Worm (Caenorhabditis elegans) whole organism, L3 larva: ENCODE data around the gene F10C1.9.

Experiments
- aly-2 ChIP-seq: fragments of 150-350 bp; optimal IDR thresholded peaks from 2 replicates; lab custom pipeline; 2014; ENCODE audit warnings: missing biosample characterization, missing genetic modification characterization
- ama-1 ChIP-seq: fragments of 150-350 bp; optimal IDR thresholded peaks from 2 replicates; lab custom pipeline; 2018
- ceh-82 ChIP-seq: fragments of 150-350 bp; optimal IDR thresholded peaks from 2 replicates; lab custom pipeline; 2014; ENCODE audit warnings: missing biosample characterization, missing genetic modification characterization
- egl-27 ChIP-seq: sonication (generic microtip); optimal IDR thresholded peaks from 4 replicates; lab custom pipeline; 2017; ENCODE audit warnings: missing biosample characterization, missing genetic modification reagents, missing genetic modification characterization
- elt-1 ChIP-seq: fragments of 150-350 bp; optimal IDR thresholded peaks from 2 replicates; lab custom pipeline; 2014; ENCODE audit warnings: missing biosample characterization, missing genetic modification characterization
- elt-3 ChIP-seq, 3 experiments: fragments of 150-350 bp in 1 of 3; sonication (generic microtip) in 2 of 3; optimal IDR thresholded peaks; 2 replicates in 2 of 3; 4 replicates in 1 of 3; lab custom pipeline; 2014 to 2017; ENCODE audit warnings: missing biosample characterization in 3 of 3, missing genetic modification characterization in 3 of 3
- fos-1 ChIP-seq: fragments of 150-350 bp; optimal IDR thresholded peaks from 2 replicates; lab custom pipeline; 2014; ENCODE audit warnings: missing biosample characterization, missing genetic modification characterization
- lin-39 ChIP-seq: fragments of 150-350 bp; optimal IDR thresholded peaks from 2 replicates; lab custom pipeline; 2018; ENCODE audit warnings: missing biosample characterization, missing genetic modification reagents, missing genetic modification characterization
- mdl-1 ChIP-seq: fragments of 150-350 bp; optimal IDR thresholded peaks from 2 replicates; lab custom pipeline; 2014; ENCODE audit warnings: missing biosample characterization, missing genetic modification characterization
- nhr-23 ChIP-seq: fragments of 150-350 bp; optimal IDR thresholded peaks from 2 replicates; lab custom pipeline; 2014; ENCODE audit warnings: missing biosample characterization, missing genetic modification reagents, missing genetic modification characterization
- pha-4 ChIP-seq: fragments of 150-350 bp; optimal IDR thresholded peaks from 2 replicates; lab custom pipeline; 2014; ENCODE audit warnings: missing biosample characterization, missing genetic modification reagents, missing genetic modification characterization
- sea-2 ChIP-seq: fragments of 150-350 bp; sonication (generic microtip); optimal IDR thresholded peaks from 4 replicates; lab custom pipeline; 2014; ENCODE audit warnings: missing biosample characterization, missing genetic modification reagents, missing genetic modification characterization
- ztf-4 ChIP-seq: fragments of 150-350 bp; optimal IDR thresholded peaks from 2 replicates; lab custom pipeline; 2014; ENCODE audit warnings: missing biosample characterization, missing genetic modification characterization

DNA sequence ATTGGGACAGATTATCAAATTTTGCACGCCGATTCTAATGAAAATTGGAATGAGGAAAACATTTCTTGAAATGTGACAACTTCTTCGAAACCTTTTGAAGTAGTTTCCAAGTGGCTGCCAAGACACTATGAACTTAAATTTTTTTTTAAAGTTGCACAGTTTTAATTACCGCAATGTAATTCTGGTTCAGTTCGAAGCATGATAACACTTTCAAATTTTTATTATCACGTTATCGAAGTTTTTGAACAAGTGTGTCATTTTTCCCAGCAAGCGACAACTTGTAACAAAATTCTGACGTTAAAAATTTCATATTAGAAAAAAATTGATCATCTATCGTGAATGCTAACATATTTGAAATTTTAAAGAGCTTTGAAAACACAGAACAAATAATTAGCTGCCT is 2.3 kb downstream of the F10C1.9 start:
- TF ChIP-seq mdl-1 (tag; lab: Kevin White, UChicago) (no peak), sea-2 (GFP tag; lab: Kevin White, UChicago) (no peak), aly-2 (tag; lab: Kevin White, UChicago) (no peak), pha-4 (no peak), lin-39 (tag; lab: Kevin White, UChicago) (no peak), ama-1 (lab: Kevin White, UChicago) (no peak), egl-27 (tag; lab: Kevin White, UChicago) (no peak), fos-1 (tag; lab: Kevin White, UChicago) (no peak), nhr-23 (no peak), ztf-4 (no peak), elt-1 (tag; lab: Kevin White, UChicago) (no peak), ceh-82 (tag; lab: Kevin White, UChicago) (no peak), elt-3 (tag; optimal IDR thresholded peaks at IDR 0.05; lab: Kevin White, UChicago) (no peak)
